Fruit fly (Drosophila melanogaster): ENCODE measurements around the gene CG31743.

Gene CG31743

dm6 chr2L:16888574-16889376 is 9.5 kb downstream of the CG31743 start:
- TF ChIP-seq Hnf4 (GFP tag; optimal IDR thresholded peaks at IDR 0.05): peak; percentile 52
- TF ChIP-seq dsf (GFP tag; optimal IDR thresholded peaks at IDR 0.05; ENCODE audit: borderline replicate concordance): no peak
- no peak for TF ChIP-seq tai (GFP tag; optimal IDR thresholded peaks at IDR 0.05)
- TF ChIP-seq CG32264 (GFP tag; optimal IDR thresholded peaks at IDR 0.05): no peak
- no peak for TF ChIP-seq foxo (GFP tag; optimal IDR thresholded peaks at IDR 0.05)
- TF ChIP-seq brk (GFP tag; optimal IDR thresholded peaks at IDR 0.05): no peak
- TF ChIP-seq br (GFP tag; optimal IDR thresholded peaks at IDR 0.05): peak; percentile 74
- no peak for TF ChIP-seq Rel (GFP tag; optimal IDR thresholded peaks at IDR 0.05)
- TF ChIP-seq Rel (tag; optimal IDR thresholded peaks at IDR 0.05): peak; percentile 42
- TF ChIP-seq Jra (GFP tag; optimal IDR thresholded peaks at IDR 0.05): peak; percentile 55

- TF ChIP-seq Abd-B (GFP tag; optimal IDR thresholded peaks at IDR 0.05) (no peak), Vsx2 (GFP tag; optimal IDR thresholded peaks at IDR 0.05; ENCODE audit: partially characterized antibody) (no peak), Myc (optimal IDR thresholded peaks at IDR 0.05) (no peak), foxo (GFP tag; optimal IDR thresholded peaks at IDR 0.05) (no peak), N (GFP tag; optimal IDR thresholded peaks at IDR 0.05) (no peak), woc (GFP tag; optimal IDR thresholded peaks at IDR 0.05) (no peak), sv (GFP tag; optimal IDR thresholded peaks at IDR 0.05) (no peak), fru (GFP tag; optimal IDR thresholded peaks at IDR 0.05) (no peak), h (GFP tag; optimal IDR thresholded peaks at IDR 0.05) (no peak)
Measured at dm6 chr2L:16889608-16890007, 10.3 kb downstream of the CG31743 start, which contains the start of gene CG42556. Gene CG42556 (plus strand): TSS chr2L:16889908.

- no peak for TF ChIP-seq psq (GFP tag; optimal IDR thresholded peaks at IDR 0.05)
- no peak for TF ChIP-seq GATAd (GFP tag; optimal IDR thresholded peaks at IDR 0.05)
- no peak for TF ChIP-seq fru (GFP tag; optimal IDR thresholded peaks at IDR 0.05)
- no peak for TF ChIP-seq CG9705 (GFP tag; optimal IDR thresholded peaks at IDR 0.05)
- TF ChIP-seq Hnf4 (GFP tag; optimal IDR thresholded peaks at IDR 0.05): no peak
- no peak for TF ChIP-seq N (GFP tag; optimal IDR thresholded peaks at IDR 0.05)
- TF ChIP-seq pan (optimal IDR thresholded peaks at IDR 0.05): no peak
- TF ChIP-seq HLH106 (tag; optimal IDR thresholded peaks at IDR 0.05): no peak
- no peak for TF ChIP-seq dl (GFP tag; optimal IDR thresholded peaks at IDR 0.05; ENCODE audit: insufficient read depth in 1 of 2, partially characterized antibody in 2 of 2)
- TF ChIP-seq brk (GFP tag; optimal IDR thresholded peaks at IDR 0.05): no peak
- TF ChIP-seq Dfd (GFP tag; optimal IDR thresholded peaks at IDR 0.05): no peak
- TF ChIP-seq OdsH (GFP tag; optimal IDR thresholded peaks at IDR 0.05): no peak
- no peak for TF ChIP-seq Vsx2 (GFP tag; optimal IDR thresholded peaks at IDR 0.05; ENCODE audit: partially characterized antibody)
- no peak for TF ChIP-seq Abd-B (GFP tag; optimal IDR thresholded peaks at IDR 0.05)
- no peak for TF ChIP-seq Jra (GFP tag; optimal IDR thresholded peaks at IDR 0.05)
- no peak for TF ChIP-seq CG32264 (GFP tag; optimal IDR thresholded peaks at IDR 0.05)
- TF ChIP-seq foxo (GFP tag; optimal IDR thresholded peaks at IDR 0.05): no peak
- no peak for TF ChIP-seq dmrt93B (GFP tag; optimal IDR thresholded peaks at IDR 0.05)
- TF ChIP-seq Mio (GFP tag; optimal IDR thresholded peaks at IDR 0.05): no peak
- TF ChIP-seq usp (GFP tag; optimal IDR thresholded peaks at IDR 0.05): no peak
Measured at dm6 chr2L:16900373-16900772, 21.1 kb downstream of the CG31743 start, which contains the start of gene CG31805. Gene CG31805 (minus strand): TSS chr2L:16900473.

dm6 chr2L:16902003-16902402 is 22.7 kb downstream of the CG31743 start, which contains the start of gene CG12288:
Gene CG12288 (minus strand): TSS chr2L:16902218.
- TF ChIP-seq Hr78 (GFP tag; optimal IDR thresholded peaks at IDR 0.05) (no peak), usp (GFP tag; optimal IDR thresholded peaks at IDR 0.05) (no peak), OdsH (GFP tag; optimal IDR thresholded peaks at IDR 0.05) (no peak), GATAd (GFP tag; optimal IDR thresholded peaks at IDR 0.05) (no peak), psq (GFP tag; optimal IDR thresholded peaks at IDR 0.05) (no peak), Hr83 (GFP tag; optimal IDR thresholded peaks at IDR 0.05; ENCODE audit: poor library complexity, severe bottlenecking) (no peak), Jra (GFP tag; optimal IDR thresholded peaks at IDR 0.05) (no peak), N (GFP tag; optimal IDR thresholded peaks at IDR 0.05) (no peak), sage (GFP tag; optimal IDR thresholded peaks at IDR 0.05) (no peak), Dif (GFP tag; optimal IDR thresholded peaks at IDR 0.05; ENCODE audit: partially characterized antibody) (no peak), sv (GFP tag; optimal IDR thresholded peaks at IDR 0.05) (no peak), pan (optimal IDR thresholded peaks at IDR 0.05) (no peak), CG9705 (GFP tag; optimal IDR thresholded peaks at IDR 0.05) (no peak), rgr (GFP tag; optimal IDR thresholded peaks at IDR 0.05) (no peak), Abd-B (GFP tag; optimal IDR thresholded peaks at IDR 0.05) (no peak), br (GFP tag; optimal IDR thresholded peaks at IDR 0.05) (no peak), lola (GFP tag; optimal IDR thresholded peaks at IDR 0.05) (no peak)
